Worm (Caenorhabditis elegans) whole organism, mixed stage, embryonic: ENCODE data around the gene smg-3.
A peak's percentile ranks its signal among the peaks of the same experiment; 100 is the strongest.

Experiments
- elt-1 ChIP-seq: sonication (generic microtip); optimal IDR thresholded peaks from 2 replicates; lab custom pipeline; 2017; ENCODE audit warnings: missing genetic modification characterization, mild to moderate bottlenecking, missing compliant biosample characterization, antibody characterized with exemption, moderate library complexity, borderline replicate concordance; ENCODE audit not compliant: insufficient read depth
- nhr-12 ChIP-seq: fragments of 150-350 bp; optimal IDR thresholded peaks from 2 replicates; lab custom pipeline; 2014; ENCODE audit warnings: missing biosample characterization, missing genetic modification characterization
- nhr-237 ChIP-seq: fragments of 150-350 bp; optimal IDR thresholded peaks from 2 replicates; lab custom pipeline; 2014; ENCODE audit warnings: missing biosample characterization, missing genetic modification characterization
- nhr-76 ChIP-seq: sonication (generic microtip); optimal IDR thresholded peaks from 2 replicates; lab custom pipeline; 2017; ENCODE audit warnings: missing biosample characterization, missing genetic modification characterization
- pha-4 ChIP-seq: fragments of 150-350 bp; optimal IDR thresholded peaks from 2 replicates; lab custom pipeline; 2018; ENCODE audit warnings: missing biosample characterization, missing genetic modification reagents, missing genetic modification characterization
- unc-62 ChIP-seq: fragments of 150-350 bp; optimal IDR thresholded peaks from 2 replicates; lab custom pipeline; 2014; ENCODE audit warnings: missing biosample characterization, missing genetic modification reagents, missing genetic modification characterization
- ztf-11 ChIP-seq: fragments of 150-350 bp; optimal IDR thresholded peaks from 2 replicates; lab custom pipeline; 2014; ENCODE audit warnings: missing biosample characterization, missing genetic modification characterization

ce11 chrIV:6323654-6324224 is 49.2 kb downstream of the smg-3 start, which contains the start of gene sqd-1:
- TF ChIP-seq unc-62 (GFP tag; lab: Kevin White, UChicago): peak; percentile 69
- TF ChIP-seq nhr-12: no peak
- TF ChIP-seq pha-4: peak; percentile 98
- TF ChIP-seq ztf-11 (tag; lab: Kevin White, UChicago): no peak
- TF ChIP-seq nhr-76: no peak
- TF ChIP-seq elt-1 (tag; lab: Kevin White, UChicago): no peak
- TF ChIP-seq nhr-237: peak; percentile 93
